Fruit fly (Drosophila melanogaster) whole organism, prepupa: Measurements from ENCODE around the gene CG15734.
A peak's percentile ranks its signal among the peaks of the same experiment; 100 is the strongest.

Experiments used
- CG10631 ChIP-seq: fragments of 200-800 bp; sonication (Bioruptor generic); optimal IDR thresholded peaks from 2 replicates; lab custom pipeline; 2016; ENCODE audit warnings: missing biosample characterization, missing genetic modification characterization
- CG10669 ChIP-seq: fragments of 200-800 bp; sonication (Bioruptor generic); optimal IDR thresholded peaks from 3 replicates; lab custom pipeline; 2018; ENCODE audit warnings: missing biosample characterization, mild to moderate bottlenecking, missing genetic modification characterization, moderate library complexity
- CG11762 ChIP-seq: fragments of 200-800 bp; sonication (Bioruptor generic); optimal IDR thresholded peaks from 3 replicates; lab custom pipeline; 2016; ENCODE audit warnings: missing biosample characterization, missing genetic modification characterization; ENCODE audit not compliant: insufficient read depth
- CG11902 ChIP-seq: fragments of 200-800 bp; sonication (Bioruptor generic); optimal IDR thresholded peaks from 3 replicates; lab custom pipeline; 2016; ENCODE audit warnings: missing biosample characterization, missing genetic modification characterization
- CG15336 ChIP-seq: fragments of 200-800 bp; sonication (Bioruptor generic); IDR thresholded peaks from 2 replicates; pipeline ENCODE4 v1.3.6; 2022; ENCODE audit warnings: missing biosample characterization, missing genetic modification characterization
- CG1621 ChIP-seq: fragments of 200-800 bp; sonication (Bioruptor generic); optimal IDR thresholded peaks from 3 replicates; lab custom pipeline; 2018; ENCODE audit warnings: missing biosample characterization, mild to moderate bottlenecking, missing genetic modification characterization
- CG16779 ChIP-seq: fragments of 200-800 bp; sonication (Bioruptor generic); optimal IDR thresholded peaks from 3 replicates; lab custom pipeline; 2017; ENCODE audit warnings: missing biosample characterization, mild to moderate bottlenecking, missing genetic modification characterization
- CG31627 ChIP-seq: fragments of 200-800 bp; sonication (Bioruptor generic); optimal IDR thresholded peaks from 3 replicates; lab custom pipeline; 2016; ENCODE audit warnings: missing biosample characterization, missing genetic modification characterization
- CG32006 ChIP-seq: fragments of 200-800 bp; sonication (Bioruptor generic); optimal IDR thresholded peaks from 3 replicates; lab custom pipeline; 2017; ENCODE audit warnings: missing biosample characterization, mild to moderate bottlenecking, missing genetic modification characterization
- CG3919 ChIP-seq: fragments of 200-800 bp; sonication (Bioruptor generic); optimal IDR thresholded peaks from 3 replicates; lab custom pipeline; 2016; ENCODE audit warnings: missing biosample characterization, missing genetic modification characterization
- CG6792 ChIP-seq: fragments of 200-800 bp; sonication (Bioruptor generic); optimal IDR thresholded peaks from 3 replicates; lab custom pipeline; 2016; ENCODE audit warnings: missing biosample characterization, missing genetic modification characterization
- CG6854 ChIP-seq: fragments of 200-800 bp; sonication (Bioruptor generic); optimal IDR thresholded peaks from 2 replicates; lab custom pipeline; 2017; ENCODE audit warnings: missing biosample characterization, mild to moderate bottlenecking, missing genetic modification characterization
- CG7368 ChIP-seq: fragments of 200-800 bp; sonication (Bioruptor generic); optimal IDR thresholded peaks from 3 replicates; lab custom pipeline; 2016; ENCODE audit warnings: missing biosample characterization, missing genetic modification characterization
- CG8119 ChIP-seq: fragments of 200-800 bp; sonication (Bioruptor generic); IDR thresholded peaks from 3 replicates; pipeline ENCODE4 v1.3.6; 2022; ENCODE audit warnings: missing biosample characterization, missing genetic modification characterization
- CG8319 ChIP-seq: fragments of 200-800 bp; sonication (Bioruptor generic); optimal IDR thresholded peaks from 3 replicates; lab custom pipeline; 2016; ENCODE audit warnings: missing biosample characterization, missing genetic modification characterization
- CG8632 ChIP-seq: fragments of 200-800 bp; sonication (Bioruptor generic); optimal IDR thresholded peaks from 3 replicates; lab custom pipeline; 2016; ENCODE audit warnings: missing biosample characterization, missing genetic modification characterization
- CG9139 ChIP-seq: fragments of 200-800 bp; sonication (Bioruptor generic); optimal IDR thresholded peaks from 3 replicates; lab custom pipeline; 2017; ENCODE audit warnings: missing biosample characterization, mild to moderate bottlenecking, missing genetic modification characterization
- Eip78C ChIP-seq: fragments of 200-800 bp; sonication (Bioruptor generic); peaks from one replicate; lab custom pipeline; 2016; ENCODE audit warnings: missing biosample characterization, missing genetic modification characterization
- Ets21C ChIP-seq: fragments of 200-800 bp; sonication (Bioruptor generic); optimal IDR thresholded peaks from 3 replicates; lab custom pipeline; 2016; ENCODE audit warnings: missing biosample characterization, missing genetic modification characterization
- Hr39 ChIP-seq: fragments of 200-800 bp; sonication (Bioruptor generic); optimal IDR thresholded peaks from 2 replicates; lab custom pipeline; 2016; ENCODE audit warnings: missing biosample characterization, missing genetic modification characterization
- Hr4 ChIP-seq: fragments of 200-800 bp; sonication (Bioruptor generic); optimal IDR thresholded peaks from 3 replicates; lab custom pipeline; 2016; ENCODE audit warnings: missing biosample characterization, missing genetic modification characterization
- Lpt ChIP-seq: fragments of 200-800 bp; sonication (Bioruptor generic); optimal IDR thresholded peaks from 3 replicates; lab custom pipeline; 2016; ENCODE audit warnings: missing biosample characterization, missing genetic modification characterization
- Sox102F ChIP-seq: fragments of 200-800 bp; sonication (Bioruptor generic); optimal IDR thresholded peaks from 2 replicates; lab custom pipeline; 2016; ENCODE audit warnings: missing biosample characterization, mild to moderate bottlenecking, missing genetic modification characterization
- Sox15 ChIP-seq: fragments of 200-800 bp; sonication (Bioruptor generic); optimal IDR thresholded peaks from 3 replicates; lab custom pipeline; 2016; ENCODE audit warnings: missing biosample characterization, missing genetic modification characterization
- cyc ChIP-seq: fragments of 200-800 bp; sonication (Bioruptor generic); optimal IDR thresholded peaks from 3 replicates; lab custom pipeline; 2016; ENCODE audit warnings: missing biosample characterization, missing genetic modification characterization
- dac ChIP-seq: fragments of 200-800 bp; sonication (Bioruptor generic); optimal IDR thresholded peaks from 2 replicates; lab custom pipeline; 2017; ENCODE audit warnings: missing biosample characterization, mild to moderate bottlenecking, missing genetic modification characterization
- dsx ChIP-seq: fragments of 200-800 bp; optimal IDR thresholded peaks from 3 replicates; lab custom pipeline; 2019; ENCODE audit warnings: missing biosample characterization, mild to moderate bottlenecking, missing genetic modification characterization, moderate library complexity; ENCODE audit not compliant: poor library complexity, severe bottlenecking
- esn ChIP-seq: fragments of 200-800 bp; sonication (Bioruptor generic); optimal IDR thresholded peaks from 2 replicates; lab custom pipeline; 2016; ENCODE audit warnings: missing biosample characterization, mild to moderate bottlenecking, missing genetic modification characterization, moderate library complexity
- fd59A ChIP-seq: fragments of 200-800 bp; sonication (Bioruptor generic); optimal IDR thresholded peaks from 2 replicates; lab custom pipeline; 2017; ENCODE audit warnings: missing biosample characterization, mild to moderate bottlenecking, missing genetic modification characterization, missing genetic modification reagents
- fd85E ChIP-seq: fragments of 200-800 bp; sonication (Bioruptor generic); optimal IDR thresholded peaks from 3 replicates; lab custom pipeline; 2016; ENCODE audit warnings: missing biosample characterization, missing genetic modification characterization
- fkh ChIP-seq: fragments of 200-800 bp; sonication (Bioruptor generic); optimal IDR thresholded peaks from 3 replicates; lab custom pipeline; 2017; ENCODE audit warnings: missing biosample characterization, mild to moderate bottlenecking, missing genetic modification characterization, moderate library complexity
- lz ChIP-seq: fragments of 200-800 bp; sonication (Bioruptor generic); optimal IDR thresholded peaks from 3 replicates; lab custom pipeline; 2016; ENCODE audit warnings: missing biosample characterization, missing genetic modification characterization
- net ChIP-seq: fragments of 200-800 bp; sonication (Bioruptor generic); optimal IDR thresholded peaks from 3 replicates; lab custom pipeline; 2016; ENCODE audit warnings: missing biosample characterization, missing genetic modification characterization
- pdm3 ChIP-seq: fragments of 200-800 bp; sonication (Bioruptor generic); optimal IDR thresholded peaks from 3 replicates; lab custom pipeline; 2016; ENCODE audit warnings: missing biosample characterization, missing genetic modification characterization
- spab ChIP-seq: fragments of 200-800 bp; sonication (Bioruptor generic); optimal IDR thresholded peaks from 2 replicates; lab custom pipeline; 2017; ENCODE audit warnings: missing biosample characterization, mild to moderate bottlenecking, missing genetic modification characterization, missing genetic modification reagents
- ss ChIP-seq, 2 experiments: fragments of 200-800 bp; sonication (Bioruptor generic); optimal IDR thresholded peaks; 2 replicates in 1 of 2; 3 replicates in 1 of 2; lab custom pipeline; 2017 to 2018; ENCODE audit warnings: mild to moderate bottlenecking in 2 of 2, missing biosample characterization in 2 of 2, missing genetic modification characterization in 2 of 2, moderate library complexity in 1 of 2
- svp ChIP-seq: fragments of 200-800 bp; sonication (Bioruptor generic); peaks from one replicate; lab custom pipeline; 2016; ENCODE audit warnings: missing biosample characterization, missing genetic modification characterization
- vri ChIP-seq: fragments of 200-800 bp; sonication (Bioruptor generic); optimal IDR thresholded peaks from 3 replicates; lab custom pipeline; 2016; ENCODE audit warnings: missing biosample characterization, mild to moderate bottlenecking, missing genetic modification characterization

CG15734 gene

DNA sequence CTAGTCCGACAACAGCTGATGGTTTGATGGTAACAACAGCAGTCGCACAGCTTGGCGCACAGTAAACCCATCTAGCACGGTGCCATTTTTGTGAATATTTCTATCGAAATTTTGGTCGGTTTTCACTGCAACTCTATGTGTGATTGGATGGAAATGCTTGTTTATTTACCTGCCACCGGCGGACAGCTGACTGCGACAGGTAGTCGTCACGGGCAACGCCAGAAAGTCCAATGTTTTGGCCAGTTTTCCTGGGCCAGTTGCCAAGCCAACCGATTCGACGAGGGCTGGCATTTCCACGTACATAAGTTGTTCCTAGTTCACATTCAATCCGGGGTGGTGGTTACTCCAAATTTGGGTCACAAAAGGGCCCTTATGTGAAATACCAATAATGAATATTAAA lies 16.9 kb upstream of the CG15734 start, which contains the start of gene CG11356:
TSS of gene CG11356 (minus strand) at position 101 of the 400 bp plus-strand sequence.
- TF ChIP-seq CG31627 (GFP tag; lab: Kevin White, UChicago) (no peak), CG11762 (GFP tag; lab: Kevin White, UChicago) (no peak), dac (GFP tag; lab: Kevin White, UChicago) (no peak), CG11902 (no peak), pdm3 (no peak), Sox102F (no peak), svp (GFP tag; lab: Kevin White, UChicago) (no peak), ss (GFP tag; optimal IDR thresholded peaks at IDR 0.05; lab: Kevin White, UChicago) (no peak), CG1621 (tag; lab: Kevin White, UChicago) (no peak), CG8319 (GFP tag; lab: Kevin White, UChicago) (no peak), CG10669 (GFP tag; lab: Kevin White, UChicago) (no peak), Hr4 (GFP tag; lab: Kevin White, UChicago) (no peak), vri (GFP tag; lab: Kevin White, UChicago) (no peak)

DNA sequence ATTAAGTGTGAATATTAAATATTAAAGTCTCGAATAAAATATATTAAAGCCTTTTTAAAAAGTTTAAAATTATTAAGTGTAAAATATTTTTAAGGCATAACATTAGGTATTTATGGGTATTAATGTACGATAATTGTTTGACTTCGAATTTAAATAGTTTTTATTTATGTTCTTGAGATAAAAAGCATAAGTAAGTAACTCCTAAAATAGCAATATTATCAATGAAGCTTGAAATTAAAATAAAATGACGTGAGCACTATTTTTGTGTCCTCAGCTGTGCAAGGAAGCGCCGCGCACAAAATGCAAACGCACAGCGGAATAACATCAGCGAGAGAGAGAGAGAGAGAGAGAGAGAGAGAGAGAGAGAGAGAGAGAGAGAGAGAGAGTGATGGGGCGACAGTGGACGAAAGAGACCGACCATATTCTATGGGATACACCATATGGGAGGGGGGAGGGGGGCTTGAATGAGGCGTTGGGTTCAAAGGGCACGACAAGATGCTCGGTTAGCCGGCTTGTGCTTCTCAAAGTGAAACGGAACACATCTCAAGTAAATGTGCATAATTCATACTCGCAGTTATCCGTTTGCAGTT lies 3.5 kb upstream of the CG15734 start:
- TF ChIP-seq lz, result no peak
- peak; percentile 7 for TF ChIP-seq dsx (GFP tag; lab: Kevin White, UChicago)
- TF ChIP-seq CG6854 (GFP tag; lab: Kevin White, UChicago), result no peak
- TF ChIP-seq spab (GFP tag; lab: Kevin White, UChicago), result no peak
- TF ChIP-seq fd59A (GFP tag; lab: Kevin White, UChicago), result no peak
- no peak for TF ChIP-seq CG6792 (GFP tag; lab: Kevin White, UChicago)
- no peak for TF ChIP-seq CG8119
- TF ChIP-seq CG15336 (GFP tag; lab: Robert Waterston, UW), result no peak
- no peak for TF ChIP-seq Sox15 (GFP tag; lab: Kevin White, UChicago)
- TF ChIP-seq CG7368 (GFP tag; lab: Kevin White, UChicago), result no peak
- no peak for TF ChIP-seq Lpt (GFP tag; lab: Kevin White, UChicago)
- TF ChIP-seq Hr39 (GFP tag; lab: Kevin White, UChicago), result no peak
- TF ChIP-seq CG11762 (GFP tag; lab: Kevin White, UChicago), result no peak
- peak; percentile 4 for TF ChIP-seq CG10669 (GFP tag; lab: Kevin White, UChicago)
- TF ChIP-seq Ets21C (GFP tag; lab: Kevin White, UChicago), result no peak
- TF ChIP-seq Eip78C (GFP tag; lab: Kevin White, UChicago), result peak; percentile 51
- TF ChIP-seq CG9139 (GFP tag; lab: Kevin White, UChicago), result no peak
- TF ChIP-seq CG8632, result no peak
- no peak for TF ChIP-seq CG10631 (GFP tag; lab: Kevin White, UChicago)
- TF ChIP-seq CG11902, result no peak
- TF ChIP-seq fkh (GFP tag; lab: Kevin White, UChicago), result no peak
- no peak for TF ChIP-seq fd85E (GFP tag; lab: Kevin White, UChicago)
- no peak for TF ChIP-seq dac (GFP tag; lab: Kevin White, UChicago)
- TF ChIP-seq CG16779, result no peak
- TF ChIP-seq Hr4 (GFP tag; lab: Kevin White, UChicago), result no peak
- no peak for TF ChIP-seq net (GFP tag; lab: Kevin White, UChicago)
- peak; percentile 0 for TF ChIP-seq CG3919 (GFP tag; lab: Kevin White, UChicago)
- no peak for TF ChIP-seq CG1621 (tag; lab: Kevin White, UChicago)
- no peak for TF ChIP-seq pdm3
- TF ChIP-seq CG32006 (GFP tag; lab: Kevin White, UChicago), result no peak
- no peak for TF ChIP-seq cyc (GFP tag; lab: Kevin White, UChicago)
- no peak for TF ChIP-seq esn
- TF ChIP-seq vri (GFP tag; lab: Kevin White, UChicago), result no peak
